Worm (Caenorhabditis elegans): ENCODE results near the gene srw-62.

Gene srw-62

DNA sequence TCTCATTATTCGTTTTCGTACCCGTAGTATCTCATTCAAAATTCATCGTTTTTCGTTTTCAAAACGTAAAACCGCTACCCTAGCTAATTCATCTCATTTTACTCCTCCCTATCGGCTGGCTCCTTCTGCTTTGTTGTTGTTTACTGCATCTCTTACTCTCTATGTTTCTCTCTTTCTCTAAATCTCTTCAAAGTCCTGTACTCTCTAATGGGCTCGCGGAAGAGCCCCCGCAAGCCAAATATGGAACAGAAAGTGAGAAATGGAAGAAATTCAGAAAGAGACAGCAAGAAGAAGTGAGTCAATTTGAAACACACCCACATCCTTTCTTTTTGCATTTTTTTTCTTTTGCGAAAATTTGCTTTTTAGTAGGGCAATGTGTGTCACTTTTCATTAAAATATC is 13.5 kb downstream of the srw-62 start:
- TF ChIP-seq daf-16 (GFP tag; optimal IDR thresholded peaks at IDR 0.05) (peak in 1 of 2 experiments; percentile 56), daf-16 (tag; optimal IDR thresholded peaks at IDR 0.05) (no peak), ctbp-1 (GFP tag; IDR thresholded peaks at IDR 0.05) (no peak), mdl-1 (tag; optimal IDR thresholded peaks at IDR 0.05) (peak in 1 of 2 experiments; percentile 28), ceh-20 (GFP tag; IDR thresholded peaks at IDR 0.05) (peak; percentile 55; the same call in 1 of the 2 replicates), D1046.2 (GFP tag; IDR thresholded peaks at IDR 0.05) (no peak), hmg-1.1 (GFP tag; IDR thresholded peaks at IDR 0.05) (peak; percentile 79), rbr-2 (tag; optimal IDR thresholded peaks at IDR 0.05) (peak; percentile 32), mep-1 (tag; optimal IDR thresholded peaks at IDR 0.05) (peak; percentile 10), zip-11 (GFP tag; IDR thresholded peaks at IDR 0.05) (no peak), fos-1 (tag; optimal IDR thresholded peaks at IDR 0.05) (no peak), lsy-2 (tag; optimal IDR thresholded peaks at IDR 0.05) (peak in 1 of 2 experiments; percentile 45)

ce11 chrII:7839703-7840102 is 14.5 kb downstream of the srw-62 start:
- TF ChIP-seq F49E8.2 (tag; optimal IDR thresholded peaks at IDR 0.05; ENCODE audit: borderline replicate concordance) (no peak), cey-2 (tag; optimal IDR thresholded peaks at IDR 0.05; ENCODE audit: borderline replicate concordance, insufficient read depth) (no peak), ZK546.5 (tag; optimal IDR thresholded peaks at IDR 0.05) (no peak), lin-29 (GFP tag; IDR thresholded peaks at IDR 0.05) (no peak), zip-2 (tag; optimal IDR thresholded peaks at IDR 0.05) (no peak), ceh-28 (tag; optimal IDR thresholded peaks at IDR 0.05) (no peak), ceh-32 (tag; optimal IDR thresholded peaks at IDR 0.05; ENCODE audit: poor library complexity) (no peak), ces-1 (GFP tag; optimal IDR thresholded peaks at IDR 0.05) (no peak), hmg-1.1 (GFP tag; IDR thresholded peaks at IDR 0.05) (no peak), lsy-2 (tag; optimal IDR thresholded peaks at IDR 0.05) (no peak), jun-1 (tag; optimal IDR thresholded peaks at IDR 0.05) (no peak), T20F7.1 (GFP tag; optimal IDR thresholded peaks at IDR 0.05) (no peak), snpc-4 (tag; optimal IDR thresholded peaks at IDR 0.05) (no peak)

ce11 chrII:7842053-7842452 is 16.8 kb downstream of the srw-62 start, which contains the start of gene klp-3:
klp-3 (plus strand) TSS chrII:7842353.
- no peak for TF ChIP-seq T26A8.4 (GFP tag; IDR thresholded peaks at IDR 0.05)
- no peak for TF ChIP-seq ceh-20 (GFP tag; IDR thresholded peaks at IDR 0.05)
- TF ChIP-seq egl-43 (GFP tag; IDR thresholded peaks at IDR 0.05) = no peak
- no peak for TF ChIP-seq unc-62 (GFP tag; optimal IDR thresholded peaks at IDR 0.05 in 1 of 2)
- no peak for TF ChIP-seq unc-62 (tag; optimal IDR thresholded peaks at IDR 0.05)
- no peak for TF ChIP-seq T20F7.1 (GFP tag; optimal IDR thresholded peaks at IDR 0.05)
- TF ChIP-seq mxl-3 (GFP tag; optimal IDR thresholded peaks at IDR 0.05) = no peak
- TF ChIP-seq dmd-8 (GFP tag; IDR thresholded peaks at IDR 0.05) = no peak
- TF ChIP-seq F26F4.8 (GFP tag; conservative IDR thresholded peaks at IDR 0.05) = no peak
- TF ChIP-seq aly-2 (tag; optimal IDR thresholded peaks at IDR 0.05) = no peak
- no peak for TF ChIP-seq nhr-76 (tag; optimal IDR thresholded peaks at IDR 0.05)
- no peak for TF ChIP-seq lin-13 (GFP tag; optimal IDR thresholded peaks at IDR 0.05)
- TF ChIP-seq ceh-28 (tag; optimal IDR thresholded peaks at IDR 0.05) = no peak
- no peak for TF ChIP-seq pha-4 (GFP tag; IDR thresholded peaks at IDR 0.05)
- TF ChIP-seq pha-4 (tag; optimal IDR thresholded peaks at IDR 0.05) = no peak
- no peak for TF ChIP-seq ama-1 (optimal IDR thresholded peaks at IDR 0.05)
- TF ChIP-seq ZK337.2 (GFP tag; IDR thresholded peaks at IDR 0.05) = no peak
- no peak for TF ChIP-seq ztf-11 (tag; optimal IDR thresholded peaks at IDR 0.05)
- no peak for TF ChIP-seq D1046.2 (GFP tag; IDR thresholded peaks at IDR 0.05)
